Worm (Caenorhabditis elegans) whole organism, young adult: ENCODE data around the gene C49H3.6.

Experiments
- C06A6.2 ChIP-seq: fragments of 200-800 bp; sonication (Bioruptor generic); conservative IDR thresholded peaks from 2 replicates; pipeline ENCODE4 v1.3.6; 2022; ENCODE audit warnings: missing genetic modification characterization, missing compliant biosample characterization
- D2030.7 ChIP-seq: fragments of 200-800 bp; sonication (Bioruptor generic); IDR thresholded peaks from 2 replicates; pipeline ENCODE4 v1.3.6; 2022; ENCODE audit warnings: missing genetic modification reagents, missing genetic modification characterization, missing compliant biosample characterization
- F33H1.4 ChIP-seq: fragments of 200-800 bp; sonication (Bioruptor generic); IDR thresholded peaks from 2 replicates; pipeline ENCODE4 v1.3.6; 2022; ENCODE audit warnings: missing genetic modification reagents, missing genetic modification characterization, missing compliant biosample characterization
- F52B5.7 ChIP-seq: sonication (generic microtip); optimal IDR thresholded peaks from 2 replicates; lab custom pipeline; 2016; ENCODE audit warnings: mild to moderate bottlenecking, missing genetic modification characterization, missing compliant biosample characterization
- F57C9.4 ChIP-seq: sonication (generic microtip); optimal IDR thresholded peaks from 2 replicates; lab custom pipeline; 2017; ENCODE audit warnings: mild to moderate bottlenecking, missing genetic modification characterization, missing compliant biosample characterization
- K12H6.12 ChIP-seq: fragments of 200-800 bp; sonication (Bioruptor generic); optimal IDR thresholded peaks from 2 replicates; lab custom pipeline; 2018; ENCODE audit warnings: mild to moderate bottlenecking, missing genetic modification characterization, missing compliant biosample characterization
- T07F8.4 ChIP-seq: sonication (generic microtip); optimal IDR thresholded peaks from 2 replicates; lab custom pipeline; 2016; ENCODE audit warnings: mild to moderate bottlenecking, missing genetic modification characterization, moderate library complexity, missing compliant biosample characterization
- T26A5.8 ChIP-seq: sonication (generic microtip); optimal IDR thresholded peaks from 2 replicates; lab custom pipeline; 2016; ENCODE audit warnings: missing genetic modification characterization, missing compliant biosample characterization
- Y53F4B.3 ChIP-seq: fragments of 200-800 bp; sonication (Bioruptor generic); IDR thresholded peaks from 2 replicates; pipeline ENCODE4 v1.3.6; 2022; ENCODE audit warnings: missing genetic modification reagents, missing genetic modification characterization, missing compliant biosample characterization
- Y53G8AR.9 ChIP-seq: fragments of 200-800 bp; sonication (Bioruptor generic); conservative IDR thresholded peaks from 2 replicates; pipeline ENCODE4 v1.3.6; 2022; ENCODE audit warnings: missing genetic modification reagents, missing genetic modification characterization, missing compliant biosample characterization
- Y67H2A.10 ChIP-seq: fragments of 200-800 bp; sonication (Bioruptor generic); conservative IDR thresholded peaks from 2 replicates; pipeline ENCODE4 v1.3.6; 2022; ENCODE audit warnings: missing genetic modification reagents, missing genetic modification characterization, missing compliant biosample characterization
- ZK185.1 ChIP-seq: sonication (generic microtip); optimal IDR thresholded peaks from 2 replicates; lab custom pipeline; 2016; ENCODE audit warnings: mild to moderate bottlenecking, missing genetic modification characterization, missing compliant biosample characterization; ENCODE audit not compliant: poor library complexity, severe bottlenecking
- aptf-2 ChIP-seq: fragments of 200-800 bp; sonication (Bioruptor generic); conservative IDR thresholded peaks from 2 replicates; pipeline ENCODE4 v1.3.6; 2022; ENCODE audit warnings: missing genetic modification reagents, missing genetic modification characterization, missing compliant biosample characterization
- athp-1 ChIP-seq: sonication (generic microtip); optimal IDR thresholded peaks from 2 replicates; lab custom pipeline; 2017; ENCODE audit warnings: mild to moderate bottlenecking, missing genetic modification characterization, missing compliant biosample characterization
- attf-3 ChIP-seq: fragments of 200-800 bp; sonication (Bioruptor generic); conservative IDR thresholded peaks from 2 replicates; pipeline ENCODE4 v1.3.6; 2022; ENCODE audit warnings: missing genetic modification reagents, missing genetic modification characterization, missing compliant biosample characterization
- attf-5 ChIP-seq: fragments of 200-800 bp; sonication (Bioruptor generic); optimal IDR thresholded peaks from 2 replicates; lab custom pipeline; 2018; ENCODE audit warnings: mild to moderate bottlenecking, missing genetic modification characterization, missing compliant biosample characterization
- ccch-3 ChIP-seq: fragments of 200-800 bp; sonication (Bioruptor generic); optimal IDR thresholded peaks from 2 replicates; lab custom pipeline; 2018; ENCODE audit warnings: mild to moderate bottlenecking, missing genetic modification characterization, missing compliant biosample characterization
- ceh-27 ChIP-seq: fragments of 200-800 bp; sonication (Bioruptor generic); optimal IDR thresholded peaks from 2 replicates; lab custom pipeline; 2018; ENCODE audit warnings: mild to moderate bottlenecking, missing genetic modification characterization, moderate library complexity, missing compliant biosample characterization
- ceh-40 ChIP-seq: fragments of 200-800 bp; sonication (Bioruptor generic); IDR thresholded peaks from 2 replicates; pipeline ENCODE4 v1.3.6; 2022; ENCODE audit warnings: missing genetic modification characterization, missing compliant biosample characterization
- ceh-58 ChIP-seq: fragments of 200-800 bp; sonication (Bioruptor generic); IDR thresholded peaks from 2 replicates; pipeline ENCODE4 v1.3.6; 2022; ENCODE audit warnings: missing genetic modification characterization, missing compliant biosample characterization
- chd-7 ChIP-seq: sonication (generic microtip); optimal IDR thresholded peaks from 2 replicates; lab custom pipeline; 2016; ENCODE audit warnings: mild to moderate bottlenecking, missing genetic modification characterization, moderate library complexity, missing compliant biosample characterization
- dox-1 ChIP-seq: fragments of 200-800 bp; sonication (Bioruptor generic); IDR thresholded peaks from 2 replicates; pipeline ENCODE4 v1.3.6; 2022; ENCODE audit warnings: missing genetic modification reagents, missing genetic modification characterization, missing compliant biosample characterization
- dpff-1 ChIP-seq: sonication (generic microtip); optimal IDR thresholded peaks from 2 replicates; lab custom pipeline; 2017; ENCODE audit warnings: mild to moderate bottlenecking, missing genetic modification characterization, missing compliant biosample characterization
- efl-1 ChIP-seq: fragments of 150-350 bp; optimal IDR thresholded peaks from 2 replicates; lab custom pipeline; 2014; ENCODE audit warnings: missing biosample characterization, missing genetic modification reagents, missing genetic modification characterization
- egl-44 ChIP-seq: fragments of 200-800 bp; sonication (Bioruptor generic); IDR thresholded peaks from 2 replicates; pipeline ENCODE4 v1.3.6; 2022; ENCODE audit warnings: missing genetic modification reagents, missing genetic modification characterization, missing compliant biosample characterization
- ets-4 ChIP-seq: fragments of 200-800 bp; sonication (Bioruptor generic); optimal IDR thresholded peaks from 2 replicates; lab custom pipeline; 2018; ENCODE audit warnings: mild to moderate bottlenecking, missing genetic modification characterization, missing compliant biosample characterization
- fkh-3 ChIP-seq: sonication (generic microtip); optimal IDR thresholded peaks from 2 replicates; lab custom pipeline; 2016; ENCODE audit warnings: mild to moderate bottlenecking, missing genetic modification characterization, missing compliant biosample characterization
- gei-17 ChIP-seq: fragments of 200-800 bp; sonication (Bioruptor generic); optimal IDR thresholded peaks from 2 replicates; lab custom pipeline; 2018; ENCODE audit warnings: mild to moderate bottlenecking, missing genetic modification characterization, missing compliant biosample characterization
- hmg-1.2 ChIP-seq: fragments of 200-800 bp; sonication (Bioruptor generic); IDR thresholded peaks from 2 replicates; pipeline ENCODE4 v1.3.6; 2022; ENCODE audit warnings: missing genetic modification reagents, missing genetic modification characterization, missing compliant biosample characterization
- hmg-20 ChIP-seq: fragments of 200-800 bp; sonication (Bioruptor generic); IDR thresholded peaks from 2 replicates; pipeline ENCODE4 v1.3.6; 2022; ENCODE audit warnings: missing genetic modification reagents, missing genetic modification characterization, missing compliant biosample characterization
- let-607 ChIP-seq, 2 experiments: fragments of 200-800 bp in 1 of 2; sonication (Bioruptor generic) in 1 of 2; sonication (generic microtip) in 1 of 2; optimal IDR thresholded peaks; 2 replicates each; lab custom pipeline; 2016 to 2018; ENCODE audit warnings: mild to moderate bottlenecking in 2 of 2, missing compliant biosample characterization in 2 of 2, missing genetic modification characterization in 2 of 2, moderate library complexity in 2 of 2, missing genotype in 1 of 2
- lsl-1 ChIP-seq: fragments of 200-800 bp; sonication (Bioruptor generic); optimal IDR thresholded peaks from 2 replicates; lab custom pipeline; 2018; ENCODE audit warnings: mild to moderate bottlenecking, missing genetic modification characterization, moderate library complexity, missing compliant biosample characterization
- lsy-27 ChIP-seq: sonication (generic microtip); optimal IDR thresholded peaks from 2 replicates; lab custom pipeline; 2017; ENCODE audit warnings: missing genetic modification characterization, mild to moderate bottlenecking, missing compliant biosample characterization, antibody characterized with exemption, missing genotype, borderline replicate concordance; ENCODE audit not compliant: insufficient read depth
- madf-10 ChIP-seq: sonication (generic microtip); optimal IDR thresholded peaks from 2 replicates; lab custom pipeline; 2016; ENCODE audit warnings: mild to moderate bottlenecking, missing genetic modification characterization, missing compliant biosample characterization
- madf-3 ChIP-seq: fragments of 200-800 bp; sonication (Bioruptor generic); IDR thresholded peaks from 2 replicates; pipeline ENCODE4 v1.3.6; 2022; ENCODE audit warnings: missing genetic modification reagents, missing genetic modification characterization, missing compliant biosample characterization
- mel-28 ChIP-seq: sonication (generic microtip); optimal IDR thresholded peaks from 2 replicates; lab custom pipeline; 2016; ENCODE audit warnings: borderline replicate concordance, mild to moderate bottlenecking, missing genetic modification characterization, missing compliant biosample characterization
- mes-4 ChIP-seq: sonication (generic microtip); optimal IDR thresholded peaks from 2 replicates; lab custom pipeline; 2016; ENCODE audit warnings: missing genotype, missing genetic modification characterization, missing compliant biosample characterization
- mxl-1 ChIP-seq: sonication (generic microtip); optimal IDR thresholded peaks from 2 replicates; lab custom pipeline; 2016; ENCODE audit warnings: missing genetic modification characterization, missing compliant biosample characterization
- nfya-1 ChIP-seq: sonication (generic microtip); optimal IDR thresholded peaks from 2 replicates; lab custom pipeline; 2017; ENCODE audit warnings: antibody characterized with exemption, missing compliant biosample characterization, missing genetic modification characterization, borderline replicate concordance; ENCODE audit not compliant: insufficient read depth
- nhr-120 ChIP-seq: fragments of 200-800 bp; sonication (Bioruptor generic); IDR thresholded peaks from 2 replicates; pipeline ENCODE4 v1.3.6; 2022; ENCODE audit warnings: missing genetic modification characterization, missing compliant biosample characterization
- repo-1 ChIP-seq: sonication (generic microtip); optimal IDR thresholded peaks from 2 replicates; lab custom pipeline; 2017; ENCODE audit warnings: mild to moderate bottlenecking, missing genetic modification characterization, missing compliant biosample characterization
- sdz-38 ChIP-seq: sonication (generic microtip); optimal IDR thresholded peaks from 2 replicates; lab custom pipeline; 2016; ENCODE audit warnings: missing genotype, missing genetic modification characterization, missing compliant biosample characterization
- tbx-9 ChIP-seq: sonication (generic microtip); optimal IDR thresholded peaks from 2 replicates; lab custom pipeline; 2016; ENCODE audit warnings: borderline replicate concordance, missing genetic modification characterization, inconsistent platforms, missing compliant biosample characterization
- unc-62 ChIP-seq: fragments of 150-350 bp; optimal IDR thresholded peaks from 2 replicates; lab custom pipeline; 2014; ENCODE audit warnings: missing biosample characterization, missing genetic modification reagents, missing genetic modification characterization
- ztf-25 ChIP-seq: fragments of 200-800 bp; sonication (Bioruptor generic); IDR thresholded peaks from 2 replicates; pipeline ENCODE4 v1.3.6; 2022; ENCODE audit warnings: missing genetic modification reagents, missing genetic modification characterization, missing compliant biosample characterization
- ztf-26 ChIP-seq: sonication (generic microtip); optimal IDR thresholded peaks from 2 replicates; lab custom pipeline; 2017; ENCODE audit warnings: missing genetic modification characterization, missing compliant biosample characterization

The C49H3.6 gene

DNA sequence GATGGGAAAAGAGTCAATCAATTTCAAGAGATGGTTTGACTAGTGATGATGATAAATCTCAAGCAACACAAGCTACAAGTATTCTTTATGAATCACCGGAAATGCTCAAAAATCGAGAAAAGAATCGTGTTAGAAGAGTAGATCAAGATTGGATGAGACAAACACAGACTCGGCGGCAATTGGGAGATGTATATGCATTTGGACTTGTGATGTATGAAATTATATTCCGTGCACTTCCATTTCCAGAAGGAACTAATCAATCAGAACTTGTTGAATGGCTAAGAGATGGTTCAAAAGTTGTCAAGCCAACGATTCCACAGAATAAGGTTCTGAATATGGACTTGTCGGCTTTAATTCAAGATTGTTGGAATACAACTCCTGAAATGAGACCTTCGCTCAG lies 28.3 kb downstream of the C49H3.6 start:
- no peak for TF ChIP-seq unc-62 (GFP tag; lab: Kevin White, UChicago)
- TF ChIP-seq ceh-40, result no peak
- TF ChIP-seq hmg-20 (GFP tag; lab: Robert Waterston, UW), result no peak
- TF ChIP-seq Y53F4B.3 (GFP tag; lab: Robert Waterston, UW), result no peak
- no peak for TF ChIP-seq F57C9.4
- no peak for TF ChIP-seq attf-3
- no peak for TF ChIP-seq attf-5
- no peak for TF ChIP-seq ZK185.1 (tag; lab: Kevin White, UChicago)
- TF ChIP-seq F33H1.4, result no peak
- no peak for TF ChIP-seq Y67H2A.10 (GFP tag; lab: Robert Waterston, UW)
- no peak for TF ChIP-seq ccch-3 (GFP tag; lab: Kevin White, UChicago)
- TF ChIP-seq let-607 (tag; optimal IDR thresholded peaks at IDR 0.05; lab: Kevin White, UChicago), result no peak
- no peak for TF ChIP-seq K12H6.12
- no peak for TF ChIP-seq madf-10
- no peak for TF ChIP-seq sdz-38 (tag; lab: Kevin White, UChicago)

DNA sequence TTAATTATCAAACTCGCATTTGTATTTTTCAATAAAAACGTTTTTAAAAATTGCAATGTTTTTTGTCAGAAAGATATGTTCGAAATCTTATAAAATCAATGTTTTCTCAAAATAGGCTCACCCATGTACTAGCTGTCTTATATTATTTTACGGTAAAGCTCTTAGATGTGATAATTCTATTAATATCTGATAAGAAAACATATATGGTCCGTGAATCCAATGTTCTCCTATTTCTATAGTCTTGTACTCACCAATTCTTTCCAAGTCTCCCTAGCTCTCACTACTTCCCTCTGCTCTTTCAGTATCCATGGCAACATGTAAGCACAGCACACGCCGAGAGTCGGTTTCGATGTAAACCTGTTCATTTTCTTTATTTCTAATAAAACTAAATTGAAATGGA lies 30.2 kb downstream of the C49H3.6 start, which contains the start of gene bbs-2:
TSS of gene bbs-2 (plus strand) at position 301 of the 400 bp plus-strand sequence.
- TF ChIP-seq hmg-1.2 (GFP tag; lab: Robert Waterston, UW) (no peak), T07F8.4 (no peak), mes-4 (no peak), attf-3 (no peak), ets-4 (no peak), tbx-9 (tag; lab: Kevin White, UChicago) (no peak), D2030.7 (no peak)

ce11 chrIV:7938834-7939233 lies 35.3 kb downstream of the C49H3.6 start, which contains the start of gene F20D12.7:
Gene F20D12.7, minus strand, starts transcription at chrIV:7938934.
- TF ChIP-seq efl-1 (GFP tag; lab: Kevin White, UChicago) (no peak), K12H6.12 (no peak), ceh-27 (GFP tag; lab: Kevin White, UChicago) (no peak), ztf-25 (GFP tag; lab: Robert Waterston, UW) (no peak), mxl-1 (tag; lab: Kevin White, UChicago) (no peak), ztf-26 (tag; lab: Kevin White, UChicago) (no peak), dpff-1 (tag; lab: Kevin White, UChicago) (no peak), lsl-1 (no peak), fkh-3 (tag; lab: Kevin White, UChicago) (no peak), unc-62 (GFP tag; lab: Kevin White, UChicago) (no peak), nfya-1 (tag; lab: Kevin White, UChicago) (no peak), T26A5.8 (no peak), repo-1 (tag; lab: Kevin White, UChicago) (no peak)
- TF ChIP-seq, all 124 proteins: peak for 0

DNA sequence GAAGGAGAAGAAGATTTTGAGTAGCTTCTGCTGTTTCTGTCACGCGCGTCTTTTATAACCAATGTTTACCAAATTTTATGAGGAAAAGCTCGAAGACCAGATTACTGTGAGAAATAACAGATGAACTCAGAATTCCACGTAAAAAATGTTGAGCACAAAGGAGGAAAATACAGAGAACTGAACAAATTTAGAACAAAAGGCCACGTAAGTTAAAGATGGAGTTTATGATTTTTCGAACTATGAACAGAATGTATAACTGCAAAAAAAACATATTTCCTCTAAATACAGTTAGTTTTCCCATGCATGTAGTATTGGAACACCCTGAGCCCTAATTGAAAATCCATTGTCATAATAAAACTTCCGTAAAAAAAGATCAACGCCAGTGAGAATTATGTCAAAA lies 37.4 kb downstream of the C49H3.6 start, which contains the start of gene exc-9:
TSS of gene exc-9 (minus strand) at position 101 of the 400 bp plus-strand sequence.
- no peak for TF ChIP-seq repo-1 (tag; lab: Kevin White, UChicago)
- no peak for TF ChIP-seq ccch-3 (GFP tag; lab: Kevin White, UChicago)
- no peak for TF ChIP-seq F52B5.7 (tag; lab: Kevin White, UChicago)
- no peak for TF ChIP-seq Y53G8AR.9 (GFP tag; lab: Robert Waterston, UW)
- TF ChIP-seq mel-28, result no peak
- TF ChIP-seq C06A6.2 (GFP tag; lab: Robert Waterston, UW), result no peak
- no peak for TF ChIP-seq athp-1 (tag; lab: Kevin White, UChicago)
- no peak for TF ChIP-seq dox-1 (GFP tag; lab: Robert Waterston, UW)
- TF ChIP-seq lsy-27 (tag; lab: Kevin White, UChicago), result no peak
- no peak for TF ChIP-seq gei-17
- TF ChIP-seq ceh-58 (GFP tag; lab: Robert Waterston, UW), result no peak
- no peak for TF ChIP-seq F57C9.4
- no peak for TF ChIP-seq nhr-120 (GFP tag; lab: Robert Waterston, UW)
- TF ChIP-seq chd-7 (tag; lab: Kevin White, UChicago), result no peak
- TF ChIP-seq egl-44 (GFP tag; lab: Robert Waterston, UW), result no peak
- TF ChIP-seq aptf-2 (GFP tag; lab: Robert Waterston, UW), result no peak
- no peak for TF ChIP-seq tbx-9 (tag; lab: Kevin White, UChicago)
- no peak for TF ChIP-seq madf-3 (GFP tag; lab: Robert Waterston, UW)
